Worm (Caenorhabditis elegans): ENCODE measurements around the gene acly-1.

Gene acly-1

ce11 chrX:1458793-1459192 is 20.5 kb upstream of the acly-1 start, which contains the start of gene D1005.2 (continued):
- no peak for TF ChIP-seq elt-2 (tag; optimal IDR thresholded peaks at IDR 0.05)
- peak in 1 of 2 experiments; percentile 32 for TF ChIP-seq mdl-1 (tag; optimal IDR thresholded peaks at IDR 0.05)
- no peak for TF ChIP-seq C34B4.2 (tag; optimal IDR thresholded peaks at IDR 0.05)
- no peak for TF ChIP-seq ets-5 (GFP tag; IDR thresholded peaks at IDR 0.05)

ce11 chrX:1459756-1460155 is 19.6 kb upstream of the acly-1 start:
- TF ChIP-seq mdl-1 (tag; optimal IDR thresholded peaks at IDR 0.05) (no peak), dsc-1 (tag; optimal IDR thresholded peaks at IDR 0.05) (no peak), ces-1 (GFP tag; optimal IDR thresholded peaks at IDR 0.05) (no peak), nhr-76 (tag; optimal IDR thresholded peaks at IDR 0.05) (no peak), blmp-1 (tag; optimal IDR thresholded peaks at IDR 0.05) (peak; percentile 51), sptf-1 (tag; optimal IDR thresholded peaks at IDR 0.05) (no peak), nhr-20 (tag; optimal IDR thresholded peaks at IDR 0.05) (no peak)

DNA sequence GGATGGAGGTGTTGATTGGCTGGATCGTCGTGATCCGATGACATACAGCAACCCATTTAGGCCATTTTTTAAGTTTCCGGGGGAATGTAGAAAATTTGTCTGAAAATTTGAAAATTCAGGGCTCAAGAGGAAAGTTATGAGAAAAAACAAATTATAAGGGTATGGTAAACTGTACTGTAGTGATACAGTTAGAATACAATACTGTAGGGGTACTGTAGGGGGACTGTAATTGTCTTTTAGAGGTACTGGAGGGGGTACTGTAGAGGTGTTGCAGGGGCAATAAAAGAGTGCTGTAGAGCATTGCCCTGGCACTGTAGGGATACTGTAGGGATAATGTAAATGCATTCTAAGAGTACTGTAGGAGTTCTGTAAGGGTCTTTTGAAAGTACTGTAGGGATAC is 14.6 kb upstream of the acly-1 start, which contains the start of gene D1005.6:
Gene D1005.6 (minus strand): TSS at position 101 of the 400 bp plus-strand sequence.
- TF ChIP-seq lir-3 (tag; optimal IDR thresholded peaks at IDR 0.05; ENCODE audit: poor library complexity): no peak
- no peak for TF ChIP-seq irx-1 (tag; optimal IDR thresholded peaks at IDR 0.05)
- TF ChIP-seq alr-1 (tag; optimal IDR thresholded peaks at IDR 0.05; ENCODE audit: borderline replicate concordance): no peak
- no peak for TF ChIP-seq egl-13 (tag; optimal IDR thresholded peaks at IDR 0.05)
- no peak for TF ChIP-seq ceh-88 (GFP tag; IDR thresholded peaks at IDR 0.05)
- TF ChIP-seq ama-1 (optimal IDR thresholded peaks at IDR 0.05): no peak
- TF ChIP-seq ets-5 (GFP tag; IDR thresholded peaks at IDR 0.05): no peak
- TF ChIP-seq dpl-1 (GFP tag; optimal IDR thresholded peaks at IDR 0.05): no peak
- TF ChIP-seq fkh-8 (tag; optimal IDR thresholded peaks at IDR 0.05): no peak
- no peak for TF ChIP-seq pqm-1 (tag; optimal IDR thresholded peaks at IDR 0.05)
- no peak for TF ChIP-seq unc-86 (tag; optimal IDR thresholded peaks at IDR 0.05)
- no peak for TF ChIP-seq elt-3 (tag; optimal IDR thresholded peaks at IDR 0.05)
- TF ChIP-seq C16A3.4 (tag; optimal IDR thresholded peaks at IDR 0.05): no peak
- TF ChIP-seq nhr-20 (tag; optimal IDR thresholded peaks at IDR 0.05): no peak
- no peak for TF ChIP-seq nhr-77 (tag; optimal IDR thresholded peaks at IDR 0.05)
- no peak for TF ChIP-seq jun-1 (tag; optimal IDR thresholded peaks at IDR 0.05)
- TF ChIP-seq nhr-76 (tag; optimal IDR thresholded peaks at IDR 0.05): no peak
- no peak for TF ChIP-seq nhr-90 (tag; optimal IDR thresholded peaks at IDR 0.05; ENCODE audit: poor library complexity)
- TF ChIP-seq xbp-1 (tag; optimal IDR thresholded peaks at IDR 0.05): no peak
- TF ChIP-seq nhr-71 (tag; optimal IDR thresholded peaks at IDR 0.05): no peak

DNA sequence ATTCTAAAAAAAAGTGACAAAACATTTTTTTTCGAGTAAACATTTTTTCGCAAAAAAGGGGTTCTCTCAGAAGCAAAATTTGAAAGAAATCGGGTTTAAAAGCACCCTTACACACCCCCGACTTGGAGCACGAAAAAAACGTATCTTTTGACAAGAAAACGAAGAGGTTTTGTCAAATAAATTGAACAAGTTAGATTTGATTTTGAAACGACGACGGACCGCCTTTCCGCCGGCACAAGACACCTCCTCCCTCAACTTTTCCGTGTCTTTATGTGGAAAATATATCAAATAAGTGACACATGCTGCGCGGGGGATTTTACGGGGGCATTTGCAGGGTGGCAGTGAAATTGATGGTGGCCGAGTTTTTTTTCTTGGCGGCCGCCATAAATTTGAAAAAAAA is 11.3 kb upstream of the acly-1 start:
- TF ChIP-seq tlp-1 (tag; optimal IDR thresholded peaks at IDR 0.05): no peak
- TF ChIP-seq fkh-10 (GFP tag; optimal IDR thresholded peaks at IDR 0.05): peak; percentile 77
- peak; percentile 23 for TF ChIP-seq lin-14 (GFP tag; optimal IDR thresholded peaks at IDR 0.05)
- TF ChIP-seq alr-1 (tag; optimal IDR thresholded peaks at IDR 0.05; ENCODE audit: borderline replicate concordance): no peak

ce11 chrX:1471232-1471631 is 8.1 kb upstream of the acly-1 start:
- peak; percentile 37 for TF ChIP-seq snpc-4 (tag; optimal IDR thresholded peaks at IDR 0.05)
- TF ChIP-seq irx-1 (tag; optimal IDR thresholded peaks at IDR 0.05): no peak

DNA sequence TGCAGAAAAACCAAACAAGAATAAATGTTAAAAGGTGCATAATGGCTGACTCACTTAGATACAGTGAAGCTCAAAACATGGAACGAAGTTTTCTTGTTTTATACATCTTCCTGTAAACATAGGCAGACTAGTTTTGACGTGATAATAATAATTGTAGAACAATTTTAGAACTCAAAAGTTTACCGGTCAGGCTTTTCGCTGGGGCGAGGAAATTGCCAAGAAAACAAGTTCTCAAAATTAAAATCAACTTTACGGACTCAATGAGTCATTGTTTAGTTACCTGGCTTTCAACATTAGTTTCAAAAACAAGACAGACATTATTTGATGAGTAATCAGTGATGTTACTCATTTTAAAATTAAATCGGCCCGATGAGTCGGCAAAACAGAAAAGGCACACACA is 6.5 kb upstream of the acly-1 start, which contains the start of gene D1005.5:
Gene D1005.5 (minus strand): TSS at position 101 of the 400 bp plus-strand sequence.
- TF ChIP-seq unc-30 (tag; optimal IDR thresholded peaks at IDR 0.05) (no peak), ces-1 (GFP tag; optimal IDR thresholded peaks at IDR 0.05) (no peak), ceh-90 (tag; optimal IDR thresholded peaks at IDR 0.05) (no peak), efl-1 (optimal IDR thresholded peaks at IDR 0.05) (no peak), efl-1 (GFP tag; optimal IDR thresholded peaks at IDR 0.05 in 1 of 2) (peak in 1 of 2 experiments; percentile 46)
